Worm (Caenorhabditis elegans) whole organism, L1 larva: ENCODE measurements around the gene lin-8.

Source experiments
- C04F5.9 ChIP-seq: sonication (generic microtip); optimal IDR thresholded peaks from 2 replicates; lab custom pipeline; 2016; ENCODE audit warnings: missing genetic modification characterization, missing compliant biosample characterization
- C16A3.4 ChIP-seq: fragments of 150-350 bp; optimal IDR thresholded peaks from 2 replicates; lab custom pipeline; 2014; ENCODE audit warnings: missing biosample characterization, missing genetic modification characterization
- F16B12.6 ChIP-seq: fragments of 150-350 bp; optimal IDR thresholded peaks from 2 replicates; lab custom pipeline; 2014; ENCODE audit warnings: missing biosample characterization, missing genetic modification characterization
- Y116A8C.19 ChIP-seq: sonication (generic microtip); optimal IDR thresholded peaks from 2 replicates; lab custom pipeline; 2016; ENCODE audit warnings: missing compliant biosample characterization, missing genetic modification characterization, borderline replicate concordance
- aha-1 ChIP-seq: fragments of 150-350 bp; optimal IDR thresholded peaks from 2 replicates; lab custom pipeline; 2014; ENCODE audit warnings: missing biosample characterization, missing genetic modification characterization
- alr-1 ChIP-seq: fragments of 200-800 bp; sonication (Bioruptor generic); optimal IDR thresholded peaks from 2 replicates; lab custom pipeline; 2018; ENCODE audit warnings: borderline replicate concordance, mild to moderate bottlenecking, missing genetic modification characterization, missing compliant biosample characterization
- ceh-63 ChIP-seq: fragments of 200-800 bp; sonication (Bioruptor generic); optimal IDR thresholded peaks from 2 replicates; lab custom pipeline; 2018; ENCODE audit warnings: mild to moderate bottlenecking, missing genetic modification characterization, missing compliant biosample characterization
- ceh-88 ChIP-seq: fragments of 200-800 bp; sonication (Bioruptor generic); IDR thresholded peaks from 2 replicates; pipeline ENCODE4 v1.3.6; 2022; ENCODE audit warnings: missing genetic modification characterization, missing compliant biosample characterization
- ceh-90 ChIP-seq: sonication (generic microtip); optimal IDR thresholded peaks from 2 replicates; lab custom pipeline; 2016; ENCODE audit warnings: missing genetic modification characterization, missing compliant biosample characterization
- ces-1 ChIP-seq: fragments of 150-350 bp; optimal IDR thresholded peaks from 2 replicates; lab custom pipeline; 2014; ENCODE audit warnings: missing biosample characterization, missing genetic modification reagents, missing genetic modification characterization
- efl-1 ChIP-seq, 4 experiments: fragments of 150-350 bp; optimal IDR thresholded peaks in 3 of 4; peaks in 1 of 4; 1 replicate in 1 of 4; 2 replicates in 3 of 4; lab custom pipeline; 2014; ENCODE audit warnings: missing biosample characterization in 2 of 4, missing genetic modification characterization in 2 of 4, missing genetic modification reagents in 2 of 4
- egl-13 ChIP-seq: sonication (generic microtip); optimal IDR thresholded peaks from 2 replicates; lab custom pipeline; 2016; ENCODE audit warnings: missing genotype, missing genetic modification reagents, missing genetic modification characterization, missing compliant biosample characterization
- elt-2 ChIP-seq: sonication (generic microtip); optimal IDR thresholded peaks from 2 replicates; lab custom pipeline; 2016; ENCODE audit warnings: missing genetic modification characterization, mild to moderate bottlenecking, inconsistent platforms, missing compliant biosample characterization, missing genetic modification reagents
- elt-3 ChIP-seq, 6 experiments: fragments of 150-350 bp in 1 of 6; sonication (generic microtip); optimal IDR thresholded peaks; 2 replicates each; lab custom pipeline; 2017 to 2018; ENCODE audit warnings: missing biosample characterization in 6 of 6, missing genetic modification characterization in 6 of 6, inconsistent platforms in 1 of 6
- fkh-4 ChIP-seq: sonication (generic microtip); optimal IDR thresholded peaks from 2 replicates; lab custom pipeline; 2016; ENCODE audit warnings: missing compliant biosample characterization, missing genetic modification characterization, borderline replicate concordance
- fkh-8 ChIP-seq: sonication (generic microtip); optimal IDR thresholded peaks from 2 replicates; lab custom pipeline; 2016; ENCODE audit warnings: mild to moderate bottlenecking, missing genetic modification characterization, missing compliant biosample characterization
- hlh-4 ChIP-seq: sonication (generic microtip); optimal IDR thresholded peaks from 2 replicates; lab custom pipeline; 2016; ENCODE audit warnings: mild to moderate bottlenecking, missing genetic modification characterization, missing compliant biosample characterization
- hpl-2 ChIP-seq: fragments of 150-350 bp; optimal IDR thresholded peaks from 2 replicates; lab custom pipeline; 2014; ENCODE audit warnings: missing biosample characterization, missing genetic modification reagents, missing genetic modification characterization
- irx-1 ChIP-seq: sonication (generic microtip); optimal IDR thresholded peaks from 2 replicates; lab custom pipeline; 2016; ENCODE audit warnings: missing genetic modification characterization, missing compliant biosample characterization
- jun-1 ChIP-seq: fragments of 150-350 bp; optimal IDR thresholded peaks from 2 replicates; lab custom pipeline; 2014; ENCODE audit warnings: missing biosample characterization, missing genetic modification reagents, missing genetic modification characterization
- lin-14 ChIP-seq: fragments of 200-800 bp; sonication (Bioruptor generic); optimal IDR thresholded peaks from 2 replicates; lab custom pipeline; 2018; ENCODE audit warnings: mild to moderate bottlenecking, missing genetic modification characterization, moderate library complexity, missing compliant biosample characterization
- lin-35 ChIP-seq, 2 experiments: fragments of 150-350 bp; optimal IDR thresholded peaks; 2 replicates each; lab custom pipeline; 2014; ENCODE audit warnings: missing biosample characterization in 2 of 2, missing genetic modification characterization in 2 of 2, missing genetic modification reagents in 2 of 2
- lir-3 ChIP-seq: sonication (generic microtip); optimal IDR thresholded peaks from 2 replicates; lab custom pipeline; 2016; ENCODE audit warnings: mild to moderate bottlenecking, missing genetic modification characterization, moderate library complexity, missing compliant biosample characterization; ENCODE audit not compliant: poor library complexity
- lsy-2 ChIP-seq, 2 experiments: fragments of 150-350 bp; optimal IDR thresholded peaks; 2 replicates each; lab custom pipeline; 2014; ENCODE audit warnings: missing biosample characterization in 2 of 2, missing genetic modification characterization in 2 of 2
- mep-1 ChIP-seq: fragments of 150-350 bp; optimal IDR thresholded peaks from 2 replicates; lab custom pipeline; 2014; ENCODE audit warnings: missing biosample characterization, missing genetic modification characterization
- nhr-11 ChIP-seq: fragments of 150-350 bp; optimal IDR thresholded peaks from 2 replicates; lab custom pipeline; 2014; ENCODE audit warnings: missing biosample characterization, missing genetic modification characterization
- nhr-28 ChIP-seq: fragments of 150-350 bp; optimal IDR thresholded peaks from 2 replicates; lab custom pipeline; 2014; ENCODE audit warnings: missing biosample characterization, missing genetic modification characterization
- nhr-76 ChIP-seq: sonication (generic microtip); optimal IDR thresholded peaks from 2 replicates; lab custom pipeline; 2017; ENCODE audit warnings: missing biosample characterization, missing genetic modification characterization
- nhr-85 ChIP-seq: sonication (generic microtip); peaks from one replicate; lab custom pipeline; 2016; ENCODE audit warnings: missing genetic modification characterization, inconsistent platforms, missing compliant biosample characterization
- nhr-90 ChIP-seq: sonication (generic microtip); optimal IDR thresholded peaks from 2 replicates; lab custom pipeline; 2016; ENCODE audit warnings: mild to moderate bottlenecking, missing genetic modification characterization, missing compliant biosample characterization; ENCODE audit not compliant: poor library complexity
- pax-3 ChIP-seq: fragments of 200-800 bp; sonication (Bioruptor generic); optimal IDR thresholded peaks from 2 replicates; lab custom pipeline; 2018; ENCODE audit warnings: mild to moderate bottlenecking, missing genetic modification characterization, moderate library complexity, missing compliant biosample characterization
- rnt-1 ChIP-seq: sonication (generic microtip); optimal IDR thresholded peaks from 2 replicates; lab custom pipeline; 2016; ENCODE audit warnings: mild to moderate bottlenecking, missing genetic modification characterization, moderate library complexity, missing compliant biosample characterization
- snpc-4 ChIP-seq: fragments of 150-350 bp; optimal IDR thresholded peaks from 2 replicates; lab custom pipeline; 2014; ENCODE audit warnings: missing biosample characterization, missing genetic modification characterization
- snu-23 ChIP-seq: sonication (generic microtip); optimal IDR thresholded peaks from 2 replicates; lab custom pipeline; 2016; ENCODE audit warnings: missing genetic modification characterization, missing compliant biosample characterization
- sox-4 ChIP-seq: sonication (generic microtip); optimal IDR thresholded peaks from 2 replicates; lab custom pipeline; 2016; ENCODE audit warnings: missing genetic modification characterization, missing compliant biosample characterization
- sup-37 ChIP-seq: fragments of 200-800 bp; sonication (Bioruptor generic); optimal IDR thresholded peaks from 2 replicates; lab custom pipeline; 2018; ENCODE audit warnings: mild to moderate bottlenecking, missing genetic modification characterization, missing compliant biosample characterization
- unc-30 ChIP-seq: sonication (generic microtip); optimal IDR thresholded peaks from 2 replicates; lab custom pipeline; 2017; ENCODE audit warnings: missing biosample characterization, missing genetic modification characterization
- unc-62 ChIP-seq: fragments of 150-350 bp; optimal IDR thresholded peaks from 2 replicates; lab custom pipeline; 2014; ENCODE audit warnings: missing biosample characterization, missing genetic modification reagents, missing genetic modification characterization
- unc-86 ChIP-seq: sonication (generic microtip); optimal IDR thresholded peaks from 2 replicates; lab custom pipeline; 2016; ENCODE audit warnings: missing genetic modification characterization, missing compliant biosample characterization
- unc-98 ChIP-seq: fragments of 200-800 bp; sonication (Bioruptor generic); IDR thresholded peaks from 2 replicates; pipeline ENCODE4 v1.3.6; 2022; ENCODE audit warnings: missing genetic modification characterization, missing compliant biosample characterization
- vab-15 ChIP-seq: sonication (generic microtip); optimal IDR thresholded peaks from 2 replicates; lab custom pipeline; 2017; ENCODE audit warnings: missing genotype, mild to moderate bottlenecking, missing genetic modification characterization, missing compliant biosample characterization
- zip-4 ChIP-seq: fragments of 200-800 bp; sonication (Bioruptor generic); optimal IDR thresholded peaks from 2 replicates; lab custom pipeline; 2018; ENCODE audit warnings: mild to moderate bottlenecking, missing genetic modification characterization, moderate library complexity, missing compliant biosample characterization
- ztf-4 ChIP-seq: fragments of 150-350 bp; optimal IDR thresholded peaks from 2 replicates; lab custom pipeline; 2014; ENCODE audit warnings: missing biosample characterization, missing genetic modification characterization

lin-8 gene

DNA sequence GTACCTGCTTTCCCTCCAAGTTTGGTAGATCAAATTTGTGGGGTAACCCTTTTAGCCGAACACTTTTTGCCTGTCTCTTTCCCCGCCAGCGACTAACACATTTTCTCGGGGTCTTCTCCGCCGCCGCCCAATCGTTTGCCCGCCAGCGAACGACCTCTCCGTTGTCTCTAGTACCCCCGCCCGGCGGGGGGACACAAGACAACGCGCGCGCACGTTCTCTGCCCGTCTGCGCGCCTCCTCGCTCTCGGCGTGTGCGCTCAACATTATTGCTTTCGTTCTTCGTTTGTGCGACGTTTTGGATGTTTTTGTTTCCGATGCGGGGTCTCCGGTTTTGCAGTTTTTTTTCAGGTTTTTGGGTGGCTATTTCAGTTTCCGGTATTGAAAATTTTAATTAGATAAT is 1.1 kb upstream of the lin-8 start (continued):
- TF ChIP-seq jun-1 (tag; lab: Kevin White, UChicago) (no peak), ztf-4 (tag; lab: Kevin White, UChicago) (no peak), snu-23 (GFP tag; lab: Kevin White, UChicago) (peak; percentile 20), aha-1 (no peak), nhr-90 (no peak), sox-4 (tag; lab: Kevin White, UChicago) (no peak), ceh-88 (GFP tag; lab: Robert Waterston, UW) (no peak), vab-15 (no peak), unc-30 (no peak), mep-1 (tag; lab: Kevin White, UChicago) (peak; percentile 33), unc-98 (GFP tag; lab: Robert Waterston, UW) (no peak)

DNA sequence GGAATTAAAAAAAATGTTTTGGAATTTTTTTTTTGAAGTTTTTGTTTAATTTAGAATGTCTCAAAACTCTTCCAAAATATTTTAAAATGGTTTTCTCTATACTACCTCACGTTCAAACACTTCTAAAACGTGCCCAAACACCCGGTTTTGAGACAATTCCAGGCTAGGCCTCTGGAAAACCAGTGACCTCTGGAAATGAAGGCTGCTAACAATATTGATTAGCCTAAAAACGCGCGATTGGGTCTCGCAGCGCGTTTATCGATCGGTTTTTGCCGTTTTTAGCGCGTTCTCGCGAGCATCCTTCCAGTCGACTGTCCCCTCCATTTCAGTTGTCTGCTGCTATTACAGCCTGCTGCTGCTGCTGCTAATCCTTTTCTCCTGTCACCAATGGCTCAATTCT is 4.2 kb downstream of the lin-8 start, which contains the start of gene Y25C1A.6:
Gene Y25C1A.6, plus strand, starts transcription at position 301 of the 400 bp plus-strand sequence.
- no peak for TF ChIP-seq hpl-2 (GFP tag; lab: Kevin White, UChicago)
- TF ChIP-seq fkh-8 (tag; lab: Kevin White, UChicago) = no peak
- no peak for TF ChIP-seq sup-37 (GFP tag; lab: Kevin White, UChicago)

DNA sequence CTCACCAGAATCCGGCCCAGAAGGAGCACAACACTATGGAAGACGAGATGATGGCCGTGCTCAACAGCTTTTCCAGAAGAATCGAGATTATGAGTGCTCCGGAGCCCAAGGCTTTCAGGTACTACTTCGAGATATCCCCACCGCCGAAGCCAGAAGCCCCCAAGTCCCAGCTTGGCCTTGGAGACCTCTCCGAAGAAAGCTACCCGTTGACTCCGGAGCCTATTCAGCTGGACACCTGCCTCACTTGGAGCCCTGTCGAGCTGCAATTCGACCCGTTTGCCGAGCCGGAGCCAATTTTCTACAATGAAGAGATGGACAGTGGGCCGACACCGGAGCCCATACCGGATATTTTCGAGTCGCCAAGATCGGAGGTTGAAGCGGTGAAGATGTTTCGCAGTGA is 5.0 kb downstream of the lin-8 start:
- TF ChIP-seq unc-86 (tag; lab: Kevin White, UChicago) (no peak), irx-1 (no peak), aha-1 (no peak), alr-1 (tag; lab: Kevin White, UChicago) (no peak), egl-13 (tag; lab: Kevin White, UChicago) (no peak), ces-1 (GFP tag; lab: Kevin White, UChicago) (no peak), fkh-8 (tag; lab: Kevin White, UChicago) (no peak), elt-3 (tag; optimal IDR thresholded peaks at IDR 0.05; lab: Kevin White, UChicago) (no peak), zip-4 (GFP tag; lab: Kevin White, UChicago) (no peak), C16A3.4 (no peak), efl-1 (optimal IDR thresholded peaks at IDR 0.05; lab: Kevin White, UChicago) (no peak), efl-1 (GFP tag; optimal IDR thresholded peaks at IDR 0.05 in 1 of 2; lab: Kevin White, UChicago) (no peak), ztf-4 (tag; lab: Kevin White, UChicago) (no peak), snpc-4 (tag; lab: Kevin White, UChicago) (no peak), hlh-4 (tag; lab: Kevin White, UChicago) (no peak), C04F5.9 (tag; lab: Kevin White, UChicago) (no peak), nhr-76 (tag; lab: Kevin White, UChicago) (no peak), lir-3 (no peak)
- TF ChIP-seq, all 84 proteins: peak for 0

DNA sequence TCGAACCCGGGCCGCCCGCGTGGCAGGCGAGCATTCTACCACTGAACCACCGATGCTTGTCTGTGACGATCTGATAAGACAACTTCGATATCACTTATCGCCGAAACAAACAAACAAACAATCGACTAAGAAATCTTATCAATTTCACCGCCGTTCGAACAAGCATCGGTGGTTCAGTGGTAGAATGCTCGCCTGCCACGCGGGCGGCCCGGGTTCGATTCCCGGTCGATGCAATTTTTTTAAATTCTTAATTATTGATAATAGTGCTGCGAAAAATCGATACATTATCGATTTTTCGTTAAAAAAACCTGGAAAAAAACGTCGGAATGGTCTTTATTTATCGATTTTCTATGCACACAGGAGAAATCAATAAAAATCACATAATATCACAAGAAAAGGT is 5.6 kb downstream of the lin-8 start:
- no peak for TF ChIP-seq ceh-63
- TF ChIP-seq nhr-85 = no peak
- no peak for TF ChIP-seq nhr-11 (tag; lab: Kevin White, UChicago)
- TF ChIP-seq fkh-4 (tag; lab: Kevin White, UChicago) = no peak
- no peak for TF ChIP-seq F16B12.6 (tag; lab: Kevin White, UChicago)
- no peak for TF ChIP-seq rnt-1 (tag; lab: Kevin White, UChicago)
- TF ChIP-seq lin-14 (GFP tag; lab: Kevin White, UChicago) = no peak
- peak; percentile 45 for TF ChIP-seq elt-2 (tag; lab: Kevin White, UChicago)
- peak in 1 of 2 experiments; percentile 42 for TF ChIP-seq lsy-2 (tag; optimal IDR thresholded peaks at IDR 0.05; lab: Kevin White, UChicago)
- TF ChIP-seq unc-98 (GFP tag; lab: Robert Waterston, UW) = no peak
- no peak for TF ChIP-seq unc-62
- peak in 1 of 2 experiments; percentile 3 for TF ChIP-seq lin-35 (GFP tag; optimal IDR thresholded peaks at IDR 0.05; lab: Kevin White, UChicago)
- no peak for TF ChIP-seq pax-3 (tag; lab: Kevin White, UChicago)
- no peak for TF ChIP-seq ceh-90 (tag; lab: Kevin White, UChicago)
- no peak for TF ChIP-seq C04F5.9 (tag; lab: Kevin White, UChicago)
- TF ChIP-seq nhr-28 (tag; lab: Kevin White, UChicago) = no peak
- no peak for TF ChIP-seq Y116A8C.19 (tag; lab: Kevin White, UChicago)
- TF ChIP-seq nhr-76 (tag; lab: Kevin White, UChicago) = no peak
